Worm (Caenorhabditis elegans) whole organism, late embryonic: ENCODE results near the gene C50F4.12.

ENCODE experiments used
- K09A11.1 ChIP-seq: sonication (generic microtip); optimal IDR thresholded peaks from 2 replicates; lab custom pipeline; 2017; ENCODE audit warnings: antibody characterized with exemption, mild to moderate bottlenecking, missing genetic modification characterization, missing compliant biosample characterization; ENCODE audit not compliant: insufficient read depth
- T23F11.4 ChIP-seq: fragments of 200-800 bp; sonication (Bioruptor generic); optimal IDR thresholded peaks from 2 replicates; lab custom pipeline; 2018; ENCODE audit warnings: mild to moderate bottlenecking, missing genetic modification characterization, missing compliant biosample characterization
- ceh-14 ChIP-seq: sonication (generic microtip); optimal IDR thresholded peaks from 2 replicates; lab custom pipeline; 2016; ENCODE audit warnings: missing genotype, missing genetic modification characterization, missing compliant biosample characterization
- dve-1 ChIP-seq: sonication (generic microtip); optimal IDR thresholded peaks from 2 replicates; lab custom pipeline; 2017; ENCODE audit warnings: antibody characterized with exemption, mild to moderate bottlenecking, missing genetic modification characterization, missing compliant biosample characterization
- hlh-13 ChIP-seq: fragments of 200-800 bp; sonication (Bioruptor generic); optimal IDR thresholded peaks from 2 replicates; lab custom pipeline; 2018; ENCODE audit warnings: mild to moderate bottlenecking, missing genetic modification characterization, missing compliant biosample characterization
- mec-3 ChIP-seq: sonication (generic microtip); optimal IDR thresholded peaks from 2 replicates; lab custom pipeline; 2016; ENCODE audit warnings: borderline replicate concordance, missing genetic modification characterization, missing compliant biosample characterization
- nfya-1 ChIP-seq: sonication (generic microtip); optimal IDR thresholded peaks from 2 replicates; lab custom pipeline; 2017; ENCODE audit warnings: missing genetic modification characterization, mild to moderate bottlenecking, missing compliant biosample characterization, antibody characterized with exemption, moderate library complexity
- nhr-11 ChIP-seq: fragments of 150-350 bp; optimal IDR thresholded peaks from 2 replicates; lab custom pipeline; 2014; ENCODE audit warnings: missing biosample characterization, missing genetic modification characterization
- sox-2 ChIP-seq: fragments of 200-800 bp; sonication (Bioruptor generic); IDR thresholded peaks from 2 replicates; pipeline ENCODE4 v1.3.6; 2022; ENCODE audit warnings: missing genetic modification reagents, missing genetic modification characterization, missing compliant biosample characterization
- ttx-3 ChIP-seq: sonication (generic microtip); optimal IDR thresholded peaks from 2 replicates; lab custom pipeline; 2016; ENCODE audit warnings: missing genetic modification reagents, missing genetic modification characterization, missing compliant biosample characterization
- unc-55 ChIP-seq: sonication (generic microtip); optimal IDR thresholded peaks from 2 replicates; lab custom pipeline; 2017; ENCODE audit warnings: missing biosample characterization, missing genetic modification reagents, missing genetic modification characterization

ce11 chrV:9491440-9492160 is 47.9 kb downstream of the C50F4.12 start, which contains the start of gene K06A4.7:
- no peak for TF ChIP-seq mec-3 (tag; lab: Kevin White, UChicago)
- no peak for TF ChIP-seq sox-2 (GFP tag; lab: Robert Waterston, UW)
- TF ChIP-seq nhr-11 (tag; lab: Kevin White, UChicago), result no peak
- no peak for TF ChIP-seq hlh-13
- TF ChIP-seq K09A11.1 (tag; lab: Kevin White, UChicago), result no peak
- no peak for TF ChIP-seq unc-55 (GFP tag; lab: Kevin White, UChicago)
- TF ChIP-seq dve-1 (tag; lab: Kevin White, UChicago), result no peak
- no peak for TF ChIP-seq nfya-1
- TF ChIP-seq ceh-14 (tag; lab: Kevin White, UChicago), result no peak
- no peak for TF ChIP-seq ttx-3
- TF ChIP-seq T23F11.4, result no peak
